Fruit fly (Drosophila melanogaster): ENCODE data around the gene CG8492.

CG8492 gene

DNA sequence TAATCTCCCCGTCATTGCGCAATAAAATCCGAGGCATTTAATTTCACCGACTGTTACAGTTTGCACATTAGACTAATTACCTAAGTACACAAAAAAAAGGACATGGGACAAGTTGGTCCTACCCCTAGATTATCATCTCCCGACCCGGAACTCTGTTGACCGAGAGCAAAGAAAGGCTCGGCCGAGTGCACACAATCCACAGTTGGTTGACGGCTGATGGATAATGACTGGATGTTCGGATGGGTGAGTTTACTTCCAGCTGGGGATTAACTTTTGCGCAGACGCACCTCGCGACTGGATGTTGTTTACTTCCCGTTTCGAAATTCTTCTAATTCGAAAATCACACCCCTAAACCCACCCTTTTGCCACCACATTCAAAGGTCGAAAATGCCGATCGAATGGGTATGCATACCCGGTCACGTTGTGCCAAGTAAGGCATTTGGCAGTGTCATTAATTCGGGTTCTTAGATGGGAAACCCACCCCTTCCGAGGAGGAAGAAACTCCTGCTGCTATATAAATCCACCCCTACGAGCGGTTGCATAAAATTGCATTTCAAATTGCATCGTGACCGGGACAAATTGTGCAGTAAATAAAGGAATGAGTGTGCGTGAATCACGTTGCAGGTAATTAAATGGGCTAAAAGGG is 17.6 kb downstream of the CG8492 start (continued):
- TF ChIP-seq CG6272 (GFP tag; IDR thresholded peaks at IDR 0.05) (no peak), HLH54F (GFP tag; optimal IDR thresholded peaks at IDR 0.05) (no peak), nerfin-1 (tag; optimal IDR thresholded peaks at IDR 0.05) (peak; percentile 88), scrt (GFP tag; optimal IDR thresholded peaks at IDR 0.05) (peak; percentile 88), Hey (tag; optimal IDR thresholded peaks at IDR 0.05) (no peak), CG15269 (tag; optimal IDR thresholded peaks at IDR 0.05) (no peak), cas (GFP tag; IDR thresholded peaks at IDR 0.05) (no peak), tx (GFP tag; optimal IDR thresholded peaks at IDR 0.05) (no peak), Dip2 (GFP tag; IDR thresholded peaks at IDR 0.05) (no peak), ham (GFP tag; IDR thresholded peaks at IDR 0.05) (no peak), sc (optimal IDR thresholded peaks at IDR 0.05) (no peak), sc (GFP tag; optimal IDR thresholded peaks at IDR 0.05) (no peak), hkb (optimal IDR thresholded peaks at IDR 0.05) (no peak), hkb (GFP tag; IDR thresholded peaks at IDR 0.05) (no peak), ttk (GFP tag; IDR thresholded peaks at IDR 0.05) (no peak), CG12744 (GFP tag; optimal IDR thresholded peaks at IDR 0.05) (no peak), CG11696 (GFP tag; IDR thresholded peaks at IDR 0.05) (no peak), CG12071 (GFP tag; optimal IDR thresholded peaks at IDR 0.05) (no peak), CG31224 (GFP tag; IDR thresholded peaks at IDR 0.05) (no peak), prd (optimal IDR thresholded peaks at IDR 0.05) (no peak), prd (GFP tag; IDR thresholded peaks at IDR 0.05) (no peak), CG2116 (GFP tag; optimal IDR thresholded peaks at IDR 0.05) (no peak), MTF-1 (GFP tag; optimal IDR thresholded peaks at IDR 0.05; ENCODE audit: borderline replicate concordance) (no peak), nmo (GFP tag; optimal IDR thresholded peaks at IDR 0.05) (no peak), CG2875 (GFP tag; optimal IDR thresholded peaks at IDR 0.05) (no peak), ara (GFP tag; IDR thresholded peaks at IDR 0.05) (no peak), Dbx (GFP tag; IDR thresholded peaks at IDR 0.05) (no peak), CG11560 (tag; IDR thresholded peaks at IDR 0.05) (no peak), MESR4 (GFP tag; optimal IDR thresholded peaks at IDR 0.05) (no peak), CG6791 (GFP tag; IDR thresholded peaks at IDR 0.05; ENCODE audit: partially characterized antibody) (0 out of 3 replicates have a peak, but pooled peaks have one; percentile 35), unc-4 (GFP tag; IDR thresholded peaks at IDR 0.05; ENCODE audit: partially characterized antibody) (no peak), CG17361 (GFP tag; IDR thresholded peaks at IDR 0.05) (no peak), CG10366 (GFP tag; IDR thresholded peaks at IDR 0.05) (no peak), CG30431 (GFP tag; optimal IDR thresholded peaks at IDR 0.05) (no peak), danr (GFP tag; IDR thresholded peaks at IDR 0.05) (no peak), al (GFP tag; IDR thresholded peaks at IDR 0.05) (no peak), Doc3 (GFP tag; IDR thresholded peaks at IDR 0.05; ENCODE audit: partially characterized antibody) (no peak), CG15696 (tag; optimal IDR thresholded peaks at IDR 0.05) (no peak), CG14710 (tag; optimal IDR thresholded peaks at IDR 0.05) (no peak), CG16813 (GFP tag; IDR thresholded peaks at IDR 0.05; ENCODE audit: partially characterized antibody) (no peak), seq (GFP tag; IDR thresholded peaks at IDR 0.05) (peak; percentile 56; the same call in 1 of the 2 replicates), CG2129 (GFP tag; IDR thresholded peaks at IDR 0.05; ENCODE audit: partially characterized antibody) (no peak), chinmo (GFP tag; IDR thresholded peaks at IDR 0.05; ENCODE audit: partially characterized antibody) (0 out of 4 replicates have a peak, but pooled peaks have one; percentile 59), CG10209 (GFP tag; optimal IDR thresholded peaks at IDR 0.05) (no peak), Med (GFP tag) (no peak), CG1529 (GFP tag; optimal IDR thresholded peaks at IDR 0.05) (no peak), HmgZ (tag; optimal IDR thresholded peaks at IDR 0.05) (no peak), CG8281 (tag; optimal IDR thresholded peaks at IDR 0.05) (no peak), Hr78 (GFP tag; optimal IDR thresholded peaks at IDR 0.05) (no peak), bbx (GFP tag; IDR thresholded peaks at IDR 0.05; ENCODE audit: partially characterized antibody) (no peak)

Measured in whole organism, embryonic.